Worm (Caenorhabditis elegans): Measurements from ENCODE around the gene Y41C4A.9.
A peak's percentile ranks its signal among the peaks of the same experiment; 100 is the strongest.

Gene Y41C4A.9

ce11 chrIII:11732943-11733342, 14.5 kb upstream of the Y41C4A.9 start:
- no peak for TF ChIP-seq lsy-2 (tag; optimal IDR thresholded peaks at IDR 0.05)
- TF ChIP-seq unc-30 (tag; optimal IDR thresholded peaks at IDR 0.05), result no peak
- no peak for TF ChIP-seq ceh-63 (GFP tag; optimal IDR thresholded peaks at IDR 0.05)
- no peak for TF ChIP-seq efl-3 (GFP tag; optimal IDR thresholded peaks at IDR 0.05)

DNA sequence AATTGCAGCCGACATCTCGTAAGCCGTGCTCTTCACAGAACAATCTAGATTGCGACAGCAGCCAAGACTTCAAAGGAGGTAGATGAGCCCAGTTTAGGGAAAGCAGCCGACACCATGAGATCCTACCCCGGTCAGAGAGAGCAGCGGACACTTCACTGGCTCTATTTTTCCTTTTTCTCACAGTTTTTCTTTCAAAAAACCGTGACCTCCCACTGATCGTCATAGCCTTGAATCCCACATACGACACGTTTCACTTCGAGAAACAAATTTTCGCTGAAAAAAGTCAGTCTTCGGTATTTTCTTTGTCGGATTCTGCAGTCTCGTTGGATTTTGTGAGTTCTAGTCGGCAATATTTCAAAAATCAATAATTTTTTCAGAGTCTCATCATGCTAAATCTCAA, 13.6 kb upstream of the Y41C4A.9 start, which contains the start of gene Y41C4A.21:
TSS of gene Y41C4A.21 (plus strand) at position 301 of the 400 bp plus-strand sequence.
- TF ChIP-seq lin-35 (GFP tag; optimal IDR thresholded peaks at IDR 0.05) (no peak), skn-1 (tag; optimal IDR thresholded peaks at IDR 0.05) (no peak)

DNA sequence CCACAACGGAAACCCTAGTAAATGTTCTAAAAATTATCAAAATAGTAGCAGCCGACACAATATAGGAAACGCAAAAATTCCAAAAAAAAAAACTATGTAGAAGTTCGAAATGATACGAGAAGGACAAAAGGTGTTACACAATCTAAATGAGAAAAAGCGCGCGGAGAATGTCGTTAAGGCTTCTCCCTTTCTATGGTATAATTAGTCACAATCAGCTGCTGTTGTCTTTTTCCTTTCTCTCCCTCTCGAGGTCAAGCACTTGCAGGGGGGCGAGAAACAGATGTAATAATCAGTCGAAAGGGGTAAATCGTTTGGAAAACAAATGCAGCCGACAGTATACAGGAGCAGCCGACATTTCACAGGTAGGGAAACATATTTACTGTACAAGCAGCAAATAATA, 13.0 kb upstream of the Y41C4A.9 start:
- TF ChIP-seq efl-1 (optimal IDR thresholded peaks at IDR 0.05) (no peak), efl-1 (GFP tag; optimal IDR thresholded peaks at IDR 0.05 in 1 of 2) (peak in 1 of 2 experiments; percentile 69), pqm-1 (tag; optimal IDR thresholded peaks at IDR 0.05) (no peak), blmp-1 (tag; optimal IDR thresholded peaks at IDR 0.05) (peak; percentile 56), Y116A8C.19 (tag; optimal IDR thresholded peaks at IDR 0.05; ENCODE audit: borderline replicate concordance) (no peak)

DNA sequence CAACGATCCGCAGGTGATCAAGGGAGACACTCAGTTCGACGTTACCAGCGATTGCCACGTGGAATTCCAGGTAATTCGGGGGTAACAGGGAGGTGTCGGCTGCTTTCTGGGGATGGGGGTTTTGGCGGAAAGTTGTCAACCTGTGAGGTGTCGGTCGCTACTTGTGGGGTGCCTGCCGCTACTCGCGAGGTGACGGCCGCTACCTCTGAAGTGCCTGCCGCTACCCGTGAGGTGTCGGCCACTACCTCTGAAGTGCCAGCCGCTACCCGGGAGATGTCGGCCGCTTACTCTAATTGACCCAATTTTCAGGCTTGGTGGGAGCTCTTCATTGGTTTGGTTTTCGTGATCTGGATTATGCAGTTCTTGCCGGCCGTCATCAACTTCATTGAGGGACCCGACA, 12.4 kb upstream of the Y41C4A.9 start:
- TF ChIP-seq lin-35 (GFP tag; optimal IDR thresholded peaks at IDR 0.05) (no peak), mdl-1 (tag; optimal IDR thresholded peaks at IDR 0.05) (no peak), fkh-10 (GFP tag; optimal IDR thresholded peaks at IDR 0.05) (no peak), rnt-1 (tag; optimal IDR thresholded peaks at IDR 0.05) (no peak), efl-1 (optimal IDR thresholded peaks at IDR 0.05) (no peak), efl-1 (GFP tag; optimal IDR thresholded peaks at IDR 0.05 in 1 of 2) (peak in 1 of 2 experiments; percentile 65), ceh-63 (GFP tag; optimal IDR thresholded peaks at IDR 0.05) (no peak), mab-9 (GFP tag; IDR thresholded peaks at IDR 0.05) (no peak)

- TF ChIP-seq unc-98 (GFP tag; IDR thresholded peaks at IDR 0.05) (no peak), snpc-4 (tag; optimal IDR thresholded peaks at IDR 0.05) (no peak), pqm-1 (tag; optimal IDR thresholded peaks at IDR 0.05) (no peak), skn-1 (tag; optimal IDR thresholded peaks at IDR 0.05) (no peak)
Observed at ce11 chrIII:11730312-11730711, 11.9 kb upstream of the Y41C4A.9 start, which contains the start of gene Y41C4A.18. TSS of gene Y41C4A.18 (plus strand) at chrIII:11730612.

DNA sequence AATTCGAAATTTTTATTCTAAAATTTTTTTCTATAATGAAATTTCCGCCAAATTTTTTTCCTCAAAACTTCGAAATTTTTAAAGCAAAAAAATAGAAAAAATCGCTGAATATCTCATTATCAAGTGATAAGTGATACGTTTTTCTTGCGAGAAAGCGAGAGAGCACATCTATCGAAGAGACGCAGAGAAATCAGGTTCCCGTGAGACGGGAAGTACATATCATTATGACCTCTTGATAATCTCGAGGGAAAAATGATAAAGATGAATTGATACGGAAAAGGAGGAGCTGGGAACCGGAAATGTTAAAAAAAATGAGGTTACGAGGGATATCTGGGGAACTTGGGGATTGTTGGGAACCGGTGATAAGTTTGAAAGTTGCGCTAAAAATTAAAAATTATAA, 8.6 kb upstream of the Y41C4A.9 start:
- no peak for TF ChIP-seq rnt-1 (tag; optimal IDR thresholded peaks at IDR 0.05)
- no peak for TF ChIP-seq lin-15B (tag; optimal IDR thresholded peaks at IDR 0.05)
- TF ChIP-seq fos-1 (tag; optimal IDR thresholded peaks at IDR 0.05), result no peak
- TF ChIP-seq ceh-88 (GFP tag; IDR thresholded peaks at IDR 0.05), result no peak
- no peak for TF ChIP-seq swsn-7 (tag; optimal IDR thresholded peaks at IDR 0.05)
- TF ChIP-seq pax-3 (tag; optimal IDR thresholded peaks at IDR 0.05), result no peak
- TF ChIP-seq nhr-237 (tag; optimal IDR thresholded peaks at IDR 0.05), result no peak
- TF ChIP-seq ces-1 (GFP tag; optimal IDR thresholded peaks at IDR 0.05), result no peak
- TF ChIP-seq fkh-8 (tag; optimal IDR thresholded peaks at IDR 0.05), result no peak
- TF ChIP-seq egl-27 (tag; optimal IDR thresholded peaks at IDR 0.05), result no peak
- TF ChIP-seq elt-2 (tag; optimal IDR thresholded peaks at IDR 0.05), result peak; percentile 44
- TF ChIP-seq blmp-1 (tag; optimal IDR thresholded peaks at IDR 0.05), result peak; percentile 30
- TF ChIP-seq fkh-10 (GFP tag; optimal IDR thresholded peaks at IDR 0.05), result no peak
- TF ChIP-seq nhr-28 (tag; optimal IDR thresholded peaks at IDR 0.05), result no peak
- TF ChIP-seq elt-3 (tag; optimal IDR thresholded peaks at IDR 0.05), result peak in 5 of 6 experiments; percentile 41 to 96 (median 91)
- TF ChIP-seq mab-9 (GFP tag; IDR thresholded peaks at IDR 0.05), result no peak
- TF ChIP-seq pqm-1 (tag; optimal IDR thresholded peaks at IDR 0.05), result no peak
- no peak for TF ChIP-seq lin-39 (tag; optimal IDR thresholded peaks at IDR 0.05)
- no peak for TF ChIP-seq nhr-19 (GFP tag; conservative IDR thresholded peaks at IDR 0.05)
- no peak for TF ChIP-seq nhr-71 (tag; optimal IDR thresholded peaks at IDR 0.05)
- TF ChIP-seq hlh-17 (GFP tag; optimal IDR thresholded peaks at IDR 0.05; ENCODE audit: borderline replicate concordance), result no peak
